Fruit fly (Drosophila melanogaster): ENCODE data around the gene CG3164.

dm6 chr2L:117750-118149, 12.8 kb downstream of the CG3164 start:
- TF ChIP-seq CG8478 (optimal IDR thresholded peaks at IDR 0.05) (no peak), CTCF (optimal IDR thresholded peaks at IDR 0.05) (no peak)

Measured in S2 (cell line).